Worm (Caenorhabditis elegans) whole organism, L3 larva: ENCODE results near the gene F25E5.8.

Experiments
- R02D3.7 ChIP-seq: fragments of 150-350 bp; optimal IDR thresholded peaks from 2 replicates; lab custom pipeline; 2014; ENCODE audit warnings: missing biosample characterization, missing genetic modification characterization
- ZK546.5 ChIP-seq: sonication (generic microtip); optimal IDR thresholded peaks from 2 replicates; lab custom pipeline; 2017; ENCODE audit warnings: missing biosample characterization, missing genetic modification characterization
- aly-2 ChIP-seq: fragments of 150-350 bp; optimal IDR thresholded peaks from 2 replicates; lab custom pipeline; 2014; ENCODE audit warnings: missing biosample characterization, missing genetic modification characterization
- ama-1 ChIP-seq: fragments of 150-350 bp; optimal IDR thresholded peaks from 2 replicates; lab custom pipeline; 2018
- ceh-16 ChIP-seq: sonication (generic microtip); optimal IDR thresholded peaks from 2 replicates; lab custom pipeline; 2017; ENCODE audit warnings: missing biosample characterization, missing genetic modification characterization
- ceh-28 ChIP-seq: fragments of 150-350 bp; optimal IDR thresholded peaks from 2 replicates; lab custom pipeline; 2014; ENCODE audit warnings: missing biosample characterization, missing genetic modification reagents, missing genetic modification characterization
- ceh-82 ChIP-seq: fragments of 150-350 bp; optimal IDR thresholded peaks from 2 replicates; lab custom pipeline; 2014; ENCODE audit warnings: missing biosample characterization, missing genetic modification characterization
- egl-27 ChIP-seq: sonication (generic microtip); optimal IDR thresholded peaks from 4 replicates; lab custom pipeline; 2017; ENCODE audit warnings: missing biosample characterization, missing genetic modification reagents, missing genetic modification characterization
- egl-5 ChIP-seq: fragments of 150-350 bp; optimal IDR thresholded peaks from 2 replicates; lab custom pipeline; 2017; ENCODE audit warnings: missing biosample characterization, missing genetic modification reagents, missing genetic modification characterization, inconsistent platforms
- elt-1 ChIP-seq: fragments of 150-350 bp; optimal IDR thresholded peaks from 2 replicates; lab custom pipeline; 2014; ENCODE audit warnings: missing biosample characterization, missing genetic modification characterization
- elt-2 ChIP-seq: sonication (generic microtip); optimal IDR thresholded peaks from 2 replicates; lab custom pipeline; 2016; ENCODE audit warnings: missing genetic modification reagents, mild to moderate bottlenecking, missing genetic modification characterization, missing compliant biosample characterization
- eor-1 ChIP-seq, 2 experiments: fragments of 150-350 bp; optimal IDR thresholded peaks; 2 replicates each; lab custom pipeline; 2014 to 2018; ENCODE audit warnings: missing biosample characterization in 2 of 2, missing genetic modification characterization in 2 of 2
- fkh-10 ChIP-seq: sonication (generic microtip); optimal IDR thresholded peaks from 2 replicates; lab custom pipeline; 2017; ENCODE audit warnings: missing biosample characterization, missing genetic modification reagents, missing genetic modification characterization
- fkh-2 ChIP-seq: fragments of 150-350 bp; optimal IDR thresholded peaks from 2 replicates; lab custom pipeline; 2014; ENCODE audit warnings: missing biosample characterization, missing genetic modification reagents, missing genetic modification characterization
- fos-1 ChIP-seq: fragments of 150-350 bp; optimal IDR thresholded peaks from 2 replicates; lab custom pipeline; 2014; ENCODE audit warnings: missing biosample characterization, missing genetic modification characterization
- hmg-11 ChIP-seq: sonication (generic microtip); optimal IDR thresholded peaks from 2 replicates; lab custom pipeline; 2016; ENCODE audit warnings: missing genetic modification characterization, missing compliant biosample characterization
- jun-1 ChIP-seq: fragments of 150-350 bp; optimal IDR thresholded peaks from 2 replicates; lab custom pipeline; 2014; ENCODE audit warnings: missing biosample characterization, missing genetic modification reagents, missing genetic modification characterization
- lin-39 ChIP-seq: fragments of 150-350 bp; optimal IDR thresholded peaks from 2 replicates; lab custom pipeline; 2018; ENCODE audit warnings: missing biosample characterization, missing genetic modification reagents, missing genetic modification characterization
- lsy-12 ChIP-seq: sonication (generic microtip); optimal IDR thresholded peaks from 2 replicates; lab custom pipeline; 2016; ENCODE audit warnings: mild to moderate bottlenecking, missing genetic modification characterization, missing compliant biosample characterization
- mdl-1 ChIP-seq: fragments of 150-350 bp; optimal IDR thresholded peaks from 2 replicates; lab custom pipeline; 2014; ENCODE audit warnings: missing biosample characterization, missing genetic modification characterization
- mml-1 ChIP-seq: fragments of 150-350 bp; sonication (generic microtip); optimal IDR thresholded peaks from 3 replicates; lab custom pipeline; 2014; ENCODE audit warnings: missing biosample characterization, missing genetic modification characterization
- nfya-1 ChIP-seq: sonication (generic microtip); optimal IDR thresholded peaks from 2 replicates; lab custom pipeline; 2017; ENCODE audit warnings: missing genetic modification characterization, mild to moderate bottlenecking, missing compliant biosample characterization, antibody characterized with exemption, moderate library complexity; ENCODE audit not compliant: insufficient read depth
- nhr-11 ChIP-seq: fragments of 150-350 bp; optimal IDR thresholded peaks from 2 replicates; lab custom pipeline; 2014; ENCODE audit warnings: missing biosample characterization, missing genetic modification characterization
- nhr-12 ChIP-seq: fragments of 150-350 bp; optimal IDR thresholded peaks from 2 replicates; lab custom pipeline; 2014; ENCODE audit warnings: missing biosample characterization, missing genetic modification characterization
- nhr-237 ChIP-seq: fragments of 150-350 bp; optimal IDR thresholded peaks from 2 replicates; lab custom pipeline; 2014; ENCODE audit warnings: missing biosample characterization, missing genetic modification characterization
- nhr-67 ChIP-seq: fragments of 150-350 bp; optimal IDR thresholded peaks from 2 replicates; lab custom pipeline; 2014; ENCODE audit warnings: missing biosample characterization, missing genetic modification characterization
- pha-4 ChIP-seq: fragments of 150-350 bp; optimal IDR thresholded peaks from 2 replicates; lab custom pipeline; 2014; ENCODE audit warnings: missing biosample characterization, missing genetic modification reagents, missing genetic modification characterization
- pqm-1 ChIP-seq: fragments of 150-350 bp; optimal IDR thresholded peaks from 2 replicates; lab custom pipeline; 2017; ENCODE audit warnings: missing biosample characterization, missing genetic modification characterization, inconsistent platforms
- sea-2 ChIP-seq: fragments of 150-350 bp; sonication (generic microtip); optimal IDR thresholded peaks from 4 replicates; lab custom pipeline; 2014; ENCODE audit warnings: missing biosample characterization, missing genetic modification reagents, missing genetic modification characterization
- skn-1 ChIP-seq: fragments of 150-350 bp; optimal IDR thresholded peaks from 2 replicates; lab custom pipeline; 2014; ENCODE audit warnings: missing biosample characterization, missing genetic modification characterization
- tbx-2 ChIP-seq: sonication (generic microtip); optimal IDR thresholded peaks from 2 replicates; lab custom pipeline; 2016; ENCODE audit warnings: mild to moderate bottlenecking, missing genetic modification characterization, missing compliant biosample characterization
- unc-39 ChIP-seq: sonication (generic microtip); optimal IDR thresholded peaks from 4 replicates; lab custom pipeline; 2017; ENCODE audit warnings: missing biosample characterization, missing genetic modification characterization
- ztf-11 ChIP-seq: fragments of 150-350 bp; optimal IDR thresholded peaks from 2 replicates; lab custom pipeline; 2014; ENCODE audit warnings: missing biosample characterization, missing genetic modification characterization
- ztf-4 ChIP-seq: fragments of 150-350 bp; optimal IDR thresholded peaks from 2 replicates; lab custom pipeline; 2014; ENCODE audit warnings: missing biosample characterization, missing genetic modification characterization

Gene F25E5.8

ce11 chrV:7391933-7392332 lies 43.8 kb upstream of the F25E5.8 start, which contains the start of gene fbxa-105:
fbxa-105 (minus strand) TSS chrV:7392029.
- no peak for TF ChIP-seq R02D3.7 (tag; lab: Kevin White, UChicago)
- peak; percentile 9 for TF ChIP-seq pqm-1
- TF ChIP-seq fkh-2 (tag; lab: Kevin White, UChicago): no peak
- peak; percentile 48 for TF ChIP-seq pha-4 (tag; lab: Kevin White, UChicago)
- TF ChIP-seq elt-2 (tag; lab: Kevin White, UChicago): peak; percentile 60
- no peak for TF ChIP-seq egl-5 (tag; lab: Kevin White, UChicago)

- no peak for TF ChIP-seq nhr-12 (tag; lab: Kevin White, UChicago)
- TF ChIP-seq nhr-237 (tag; lab: Kevin White, UChicago): no peak
- no peak for TF ChIP-seq unc-39 (tag; lab: Kevin White, UChicago)
- TF ChIP-seq eor-1 (tag; optimal IDR thresholded peaks at IDR 0.05; lab: Kevin White, UChicago): no peak
- no peak for TF ChIP-seq nhr-67 (tag; lab: Kevin White, UChicago)
- no peak for TF ChIP-seq pqm-1
- TF ChIP-seq jun-1 (tag; lab: Kevin White, UChicago): no peak
- TF ChIP-seq skn-1 (tag; lab: Kevin White, UChicago): no peak
- no peak for TF ChIP-seq aly-2 (tag; lab: Kevin White, UChicago)
- TF ChIP-seq pha-4 (tag; lab: Kevin White, UChicago): no peak
- TF ChIP-seq ztf-11 (tag; lab: Kevin White, UChicago): no peak
- no peak for TF ChIP-seq lin-39 (tag; lab: Kevin White, UChicago)
- no peak for TF ChIP-seq fos-1 (tag; lab: Kevin White, UChicago)
- no peak for TF ChIP-seq egl-27 (tag; lab: Kevin White, UChicago)
- no peak for TF ChIP-seq elt-1 (tag; lab: Kevin White, UChicago)
- TF ChIP-seq hmg-11: no peak
- no peak for TF ChIP-seq ceh-16
- no peak for TF ChIP-seq mml-1 (tag; lab: Kevin White, UChicago)
Observed at ce11 chrV:7395359-7395758, 40.4 kb upstream of the F25E5.8 start, which contains the start of gene srx-9. srx-9 (minus strand) TSS chrV:7395459.

ce11 chrV:7399202-7399601 lies 36.5 kb upstream of the F25E5.8 start, which contains the start of gene gst-41:
gst-41 (minus strand) TSS chrV:7399302.
- TF ChIP-seq ceh-82 (no peak), nfya-1 (no peak), hmg-11 (no peak), ceh-28 (no peak), sea-2 (GFP tag; lab: Kevin White, UChicago) (no peak), mdl-1 (tag; lab: Kevin White, UChicago) (no peak), ama-1 (lab: Kevin White, UChicago) (no peak)

ce11 chrV:7400095-7400494 lies 35.6 kb upstream of the F25E5.8 start, which contains the start of gene cnc-9:
cnc-9 (minus strand) TSS chrV:7400195.
- no peak for TF ChIP-seq elt-2 (tag; lab: Kevin White, UChicago)
- no peak for TF ChIP-seq lsy-12
- TF ChIP-seq egl-5 (tag; lab: Kevin White, UChicago): no peak
- TF ChIP-seq aly-2 (tag; lab: Kevin White, UChicago): no peak

- TF ChIP-seq ceh-16 (no peak), lsy-12 (no peak), pha-4 (tag; lab: Kevin White, UChicago) (no peak), fkh-2 (tag; lab: Kevin White, UChicago) (no peak), nhr-237 (tag; lab: Kevin White, UChicago) (no peak), fos-1 (tag; lab: Kevin White, UChicago) (no peak), tbx-2 (no peak), lin-39 (tag; lab: Kevin White, UChicago) (no peak), egl-27 (tag; lab: Kevin White, UChicago) (no peak), nhr-11 (tag; lab: Kevin White, UChicago) (no peak), ztf-11 (tag; lab: Kevin White, UChicago) (no peak), hmg-11 (no peak), mml-1 (tag; lab: Kevin White, UChicago) (no peak), pqm-1 (no peak), nhr-12 (tag; lab: Kevin White, UChicago) (no peak), sea-2 (GFP tag; lab: Kevin White, UChicago) (no peak), ceh-28 (no peak)
Observed at ce11 chrV:7400588-7400987, 35.1 kb upstream of the F25E5.8 start, which contains the start of gene srx-60. srx-60 (plus strand) TSS chrV:7400888.

ce11 chrV:7402355-7402754 lies 33.4 kb upstream of the F25E5.8 start, which contains the start of gene srj-13:
srj-13 (plus strand) TSS chrV:7402655.
- TF ChIP-seq elt-2 (tag; lab: Kevin White, UChicago): no peak
- TF ChIP-seq sea-2 (GFP tag; lab: Kevin White, UChicago): no peak
- TF ChIP-seq ztf-4 (tag; lab: Kevin White, UChicago): no peak
- TF ChIP-seq lsy-12: no peak
- TF ChIP-seq nfya-1: no peak
- TF ChIP-seq skn-1 (tag; lab: Kevin White, UChicago): no peak
- no peak for TF ChIP-seq ZK546.5
- TF ChIP-seq elt-1 (tag; lab: Kevin White, UChicago): no peak
- TF ChIP-seq fkh-10 (GFP tag; lab: Kevin White, UChicago): no peak
